Fruit fly (Drosophila melanogaster): ENCODE results near the gene f-cup.

Gene f-cup

DNA sequence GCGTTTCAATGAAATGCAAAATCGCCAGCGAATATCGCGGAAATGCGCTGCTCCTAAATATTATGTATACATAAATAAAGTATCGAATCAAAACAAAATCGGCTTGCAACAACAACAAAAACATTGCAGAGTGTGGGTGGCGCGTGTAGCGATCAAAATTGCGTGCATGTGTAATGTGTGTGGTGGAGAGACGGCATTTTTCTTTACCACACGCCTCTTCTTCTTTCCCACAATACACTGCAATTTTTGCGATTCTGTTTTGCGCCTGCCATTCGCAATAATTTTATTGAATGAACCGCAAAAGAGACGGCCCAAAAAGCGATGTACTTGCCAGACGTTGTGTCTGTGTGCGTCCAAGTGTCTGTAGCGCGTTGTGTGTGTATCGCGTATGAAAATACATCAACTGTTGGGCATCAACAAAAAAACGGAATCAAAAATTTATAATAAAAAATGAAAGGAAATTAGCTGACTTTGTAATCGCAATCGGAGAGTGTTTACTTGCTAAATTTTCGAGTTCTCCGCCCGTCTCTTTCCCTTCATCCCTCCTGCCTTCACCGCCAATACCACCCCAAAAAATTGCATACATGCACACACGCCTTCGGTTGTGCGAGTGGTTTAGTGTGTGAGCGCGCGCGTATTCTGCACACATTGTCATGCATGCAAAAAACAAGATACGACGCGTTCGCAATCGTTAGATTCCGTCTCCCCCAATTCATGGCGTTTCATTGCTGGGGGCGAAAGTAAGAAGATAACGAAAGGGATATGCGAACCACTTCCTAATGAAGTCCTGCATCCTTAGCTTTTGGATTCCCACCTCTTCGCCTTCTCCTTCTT lies 15.9 kb downstream of the f-cup start (continued):
- TF ChIP-seq CG32006 (GFP tag; optimal IDR thresholded peaks at IDR 0.05) (peak; percentile 9), CG8119 (GFP tag; IDR thresholded peaks at IDR 0.05) (no peak), acj6 (GFP tag; optimal IDR thresholded peaks at IDR 0.05) (no peak), Hr38 (GFP tag; optimal IDR thresholded peaks at IDR 0.05) (no peak), Lpt (GFP tag; optimal IDR thresholded peaks at IDR 0.05) (no peak), CG4318 (GFP tag; optimal IDR thresholded peaks at IDR 0.05) (no peak)

DNA sequence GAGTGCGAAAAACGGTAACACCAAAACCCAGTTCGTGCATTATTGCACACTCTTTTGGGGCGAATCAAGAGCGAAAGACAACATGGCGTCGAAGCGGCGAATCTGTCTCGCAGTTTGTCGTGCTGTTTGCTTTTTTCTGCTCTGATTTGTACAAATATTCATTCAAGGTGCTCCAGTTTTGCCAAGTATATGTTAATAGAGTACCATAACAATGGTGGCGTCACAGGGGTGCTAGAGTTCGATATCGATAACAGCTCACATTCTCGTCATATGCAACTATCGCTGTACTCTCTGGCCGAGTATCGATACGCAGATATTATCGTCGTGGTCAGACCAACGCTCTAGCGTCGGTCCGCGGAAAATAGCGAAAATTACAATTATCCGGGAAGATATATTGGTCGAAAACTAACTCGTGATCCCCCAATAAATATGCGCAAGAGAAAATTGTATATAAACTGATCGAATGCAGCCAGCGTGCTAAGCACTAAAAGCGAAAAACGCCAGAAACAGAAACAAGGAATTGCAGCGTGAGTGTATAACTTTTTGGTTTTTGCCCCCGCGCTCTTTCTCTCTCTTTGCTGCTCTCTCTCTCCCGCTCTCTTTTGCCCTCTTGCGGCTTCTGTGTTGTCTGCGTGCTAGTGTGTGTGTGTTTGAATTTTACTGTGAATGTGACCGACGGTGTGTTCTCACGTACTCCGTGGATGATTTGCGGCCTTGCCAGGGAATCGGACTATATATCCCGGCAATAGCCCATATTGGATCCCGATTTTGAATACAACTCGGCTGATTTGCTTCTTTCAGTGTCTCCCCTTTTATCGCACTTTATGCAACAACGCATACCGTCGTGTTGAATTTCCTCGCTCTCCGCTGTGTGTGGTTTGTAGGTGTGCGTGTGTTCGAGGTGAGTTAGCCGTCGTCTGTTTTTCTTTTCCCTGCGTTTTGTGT lies 16.7 kb downstream of the f-cup start, which contains the start of gene flfl:
Gene flfl, plus strand, starts transcription at position 298 of the 945 bp plus-strand sequence.
- TF ChIP-seq CG31627 (GFP tag; optimal IDR thresholded peaks at IDR 0.05): peak; percentile 36
- TF ChIP-seq topi (GFP tag; optimal IDR thresholded peaks at IDR 0.05): peak; percentile 9
- TF ChIP-seq CG16779 (tag; optimal IDR thresholded peaks at IDR 0.05): peak; percentile 34
- no peak for TF ChIP-seq Sox15 (GFP tag; optimal IDR thresholded peaks at IDR 0.05)
- TF ChIP-seq lz (GFP tag; optimal IDR thresholded peaks at IDR 0.05): peak; percentile 20
- no peak for TF ChIP-seq salr (GFP tag; optimal IDR thresholded peaks at IDR 0.05)
- TF ChIP-seq CG6792 (GFP tag; optimal IDR thresholded peaks at IDR 0.05): no peak
- no peak for TF ChIP-seq CG10631 (GFP tag; optimal IDR thresholded peaks at IDR 0.05)
- TF ChIP-seq CG6163 (GFP tag; IDR thresholded peaks at IDR 0.05): no peak
- TF ChIP-seq CG9139 (GFP tag; optimal IDR thresholded peaks at IDR 0.05): peak; percentile 47
- TF ChIP-seq OdsH (GFP tag; optimal IDR thresholded peaks at IDR 0.05): no peak
- peak; percentile 29 for TF ChIP-seq CG6854 (GFP tag; optimal IDR thresholded peaks at IDR 0.05)
- TF ChIP-seq net (GFP tag; optimal IDR thresholded peaks at IDR 0.05): peak; percentile 15
- no peak for TF ChIP-seq CG8319 (GFP tag; optimal IDR thresholded peaks at IDR 0.05)
- TF ChIP-seq ss (GFP tag; optimal IDR thresholded peaks at IDR 0.05): no peak
- TF ChIP-seq fkh (GFP tag; optimal IDR thresholded peaks at IDR 0.05): no peak
- no peak for TF ChIP-seq Blimp-1 (GFP tag; optimal IDR thresholded peaks at IDR 0.05)
- TF ChIP-seq Ets21C (GFP tag; optimal IDR thresholded peaks at IDR 0.05): no peak
- TF ChIP-seq cyc (GFP tag; optimal IDR thresholded peaks at IDR 0.05): no peak
- TF ChIP-seq CG3032 (tag; optimal IDR thresholded peaks at IDR 0.05): peak; percentile 34
- TF ChIP-seq Eip75B (GFP tag; optimal IDR thresholded peaks at IDR 0.05): no peak
- peak; percentile 22 for TF ChIP-seq vri (GFP tag; optimal IDR thresholded peaks at IDR 0.05)
- no peak for TF ChIP-seq Lpt (GFP tag; optimal IDR thresholded peaks at IDR 0.05)
- no peak for TF ChIP-seq dac (GFP tag; optimal IDR thresholded peaks at IDR 0.05)
- TF ChIP-seq Met (GFP tag; optimal IDR thresholded peaks at IDR 0.05): no peak
- TF ChIP-seq fd59A (GFP tag; optimal IDR thresholded peaks at IDR 0.05): no peak
- peak; percentile 1 for TF ChIP-seq Sox102F (GFP tag; optimal IDR thresholded peaks at IDR 0.05)
- no peak for TF ChIP-seq fd85E (GFP tag; optimal IDR thresholded peaks at IDR 0.05)
- TF ChIP-seq CG32006 (GFP tag; optimal IDR thresholded peaks at IDR 0.05): peak; percentile 1
- no peak for TF ChIP-seq pdm3 (GFP tag; optimal IDR thresholded peaks at IDR 0.05)
- TF ChIP-seq Hr39 (GFP tag; optimal IDR thresholded peaks at IDR 0.05): no peak
- TF ChIP-seq Ets96B (tag; optimal IDR thresholded peaks at IDR 0.05): no peak
- TF ChIP-seq Hr38 (GFP tag; optimal IDR thresholded peaks at IDR 0.05): no peak
- TF ChIP-seq CG8632 (GFP tag; optimal IDR thresholded peaks at IDR 0.05): no peak
- no peak for TF ChIP-seq CG7368 (GFP tag; optimal IDR thresholded peaks at IDR 0.05)
- TF ChIP-seq Sox14 (GFP tag; optimal IDR thresholded peaks at IDR 0.05): peak; percentile 40
- TF ChIP-seq CG34406 (GFP tag; optimal IDR thresholded peaks at IDR 0.05): no peak
- peak; percentile 9 for TF ChIP-seq Smox (GFP tag; optimal IDR thresholded peaks at IDR 0.05)
- TF ChIP-seq svp (GFP tag): peak; percentile 76
- TF ChIP-seq CG11294 (GFP tag; IDR thresholded peaks at IDR 0.05): no peak
- TF ChIP-seq CG1621 (tag; optimal IDR thresholded peaks at IDR 0.05): no peak
- TF ChIP-seq Eip93F (GFP tag; optimal IDR thresholded peaks at IDR 0.05): no peak
- no peak for TF ChIP-seq Gug (GFP tag; IDR thresholded peaks at IDR 0.05)
- no peak for TF ChIP-seq acj6 (GFP tag; optimal IDR thresholded peaks at IDR 0.05)
- TF ChIP-seq Eip78C (GFP tag): peak; percentile 64
